Worm (Caenorhabditis elegans) whole organism, early embryonic: Measurements from ENCODE around the gene clc-6.

Source experiments
- B0310.2 ChIP-seq: sonication (generic microtip); optimal IDR thresholded peaks from 2 replicates; lab custom pipeline; 2016; ENCODE audit warnings: mild to moderate bottlenecking, missing genetic modification characterization, missing compliant biosample characterization
- F13C5.2 ChIP-seq: sonication (generic microtip); optimal IDR thresholded peaks from 2 replicates; lab custom pipeline; 2017; ENCODE audit warnings: mild to moderate bottlenecking, missing genetic modification characterization, inconsistent platforms, missing compliant biosample characterization
- aly-1 ChIP-seq: sonication (generic microtip); optimal IDR thresholded peaks from 2 replicates; lab custom pipeline; 2016; ENCODE audit warnings: missing genetic modification characterization, missing compliant biosample characterization
- ama-1 ChIP-seq: fragments of 150-350 bp; optimal IDR thresholded peaks from 2 replicates; lab custom pipeline; 2014
- ceh-13 ChIP-seq: fragments of 200-800 bp; sonication (Bioruptor generic); optimal IDR thresholded peaks from 2 replicates; lab custom pipeline; 2018; ENCODE audit warnings: mild to moderate bottlenecking, missing genetic modification characterization, missing compliant biosample characterization
- ceh-36 ChIP-seq: sonication (generic microtip); optimal IDR thresholded peaks from 2 replicates; lab custom pipeline; 2016; ENCODE audit warnings: missing genetic modification characterization, inconsistent platforms, missing compliant biosample characterization
- ets-7 ChIP-seq: sonication (generic microtip); optimal IDR thresholded peaks from 2 replicates; lab custom pipeline; 2016; ENCODE audit warnings: missing genotype, missing genetic modification characterization, missing compliant biosample characterization
- flt-1 ChIP-seq: fragments of 200-800 bp; sonication (Bioruptor generic); IDR thresholded peaks from 2 replicates; pipeline ENCODE4 v1.3.6; 2022; ENCODE audit warnings: missing genetic modification characterization, missing compliant biosample characterization
- hmbx-1 ChIP-seq: sonication (generic microtip); optimal IDR thresholded peaks from 2 replicates; lab custom pipeline; 2016; ENCODE audit warnings: mild to moderate bottlenecking, missing genetic modification characterization, missing compliant biosample characterization
- hmg-4 ChIP-seq: fragments of 200-800 bp; sonication (Bioruptor generic); optimal IDR thresholded peaks from 2 replicates; lab custom pipeline; 2018; ENCODE audit warnings: mild to moderate bottlenecking, missing genetic modification characterization, missing compliant biosample characterization
- hnd-1 ChIP-seq: sonication (generic microtip); optimal IDR thresholded peaks from 2 replicates; lab custom pipeline; 2016; ENCODE audit warnings: missing genetic modification characterization, missing compliant biosample characterization
- pes-1 ChIP-seq: fragments of 200-800 bp; sonication (Bioruptor generic); IDR thresholded peaks from 2 replicates; pipeline ENCODE4 v1.3.6; 2022; ENCODE audit warnings: missing genetic modification reagents, missing genetic modification characterization, missing compliant biosample characterization
- scrt-1 ChIP-seq: fragments of 200-800 bp; sonication (Bioruptor generic); IDR thresholded peaks from 2 replicates; pipeline ENCODE4 v1.3.6; 2022; ENCODE audit warnings: missing genetic modification characterization, missing compliant biosample characterization
- sea-1 ChIP-seq: fragments of 200-800 bp; sonication (Bioruptor generic); conservative IDR thresholded peaks from 2 replicates; pipeline ENCODE4 v1.3.6; 2022; ENCODE audit warnings: missing genetic modification characterization, missing compliant biosample characterization
- tbx-11 ChIP-seq: fragments of 200-800 bp; sonication (Bioruptor generic); IDR thresholded peaks from 2 replicates; pipeline ENCODE4 v1.3.6; 2022; ENCODE audit warnings: missing genetic modification characterization, missing compliant biosample characterization
- tbx-37 ChIP-seq: fragments of 200-800 bp; sonication (Bioruptor generic); conservative IDR thresholded peaks from 2 replicates; pipeline ENCODE4 v1.3.6; 2022; ENCODE audit warnings: missing genetic modification reagents, missing genetic modification characterization, missing compliant biosample characterization
- tra-4 ChIP-seq: sonication (generic microtip); optimal IDR thresholded peaks from 2 replicates; lab custom pipeline; 2017; ENCODE audit warnings: missing genetic modification characterization, missing compliant biosample characterization

The clc-6 gene

ce11 chrV:11156589-11156988 lies 39.4 kb downstream of the clc-6 start:
- no peak for TF ChIP-seq tbx-37
- no peak for TF ChIP-seq pes-1 (GFP tag; lab: Robert Waterston, UW)
- TF ChIP-seq hmbx-1 (tag; lab: Kevin White, UChicago) = no peak
- no peak for TF ChIP-seq ceh-36 (tag; lab: Kevin White, UChicago)
- TF ChIP-seq sea-1 (GFP tag; lab: Robert Waterston, UW) = no peak
- TF ChIP-seq ama-1 (lab: Kevin White, UChicago) = no peak
- TF ChIP-seq tbx-11 (GFP tag; lab: Robert Waterston, UW) = no peak
- no peak for TF ChIP-seq hmg-4

- no peak for TF ChIP-seq tra-4 (tag; lab: Kevin White, UChicago)
- TF ChIP-seq tbx-37 = no peak
Observed at ce11 chrV:11155553-11155952, 40.5 kb downstream of the clc-6 start, which contains the start of gene srg-38. Gene srg-38 (minus strand): TSS chrV:11155653.

- no peak for TF ChIP-seq flt-1 (GFP tag; lab: Robert Waterston, UW)
Observed at ce11 chrV:11152333-11152732, 43.7 kb downstream of the clc-6 start, which contains the start of gene srg-39. Gene srg-39 (minus strand): TSS chrV:11152433.

- TF ChIP-seq B0310.2 (tag; lab: Kevin White, UChicago) = no peak
- no peak for TF ChIP-seq scrt-1 (GFP tag; lab: Robert Waterston, UW)
- TF ChIP-seq ets-7 (tag; lab: Kevin White, UChicago) = no peak
- TF ChIP-seq sea-1 (GFP tag; lab: Robert Waterston, UW) = no peak
- TF ChIP-seq F13C5.2 (tag; lab: Kevin White, UChicago) = no peak
- TF ChIP-seq tra-4 (tag; lab: Kevin White, UChicago) = no peak
- TF ChIP-seq ceh-13 (GFP tag; lab: Kevin White, UChicago) = no peak
Observed at ce11 chrV:11149405-11149804, 46.6 kb downstream of the clc-6 start, which contains the start of gene T19C4.1. Gene T19C4.1 (plus strand): TSS chrV:11149705.

- no peak for TF ChIP-seq ets-7 (tag; lab: Kevin White, UChicago)
- TF ChIP-seq flt-1 (GFP tag; lab: Robert Waterston, UW) = no peak
- no peak for TF ChIP-seq ceh-36 (tag; lab: Kevin White, UChicago)
- TF ChIP-seq ama-1 (lab: Kevin White, UChicago) = no peak
- TF ChIP-seq tbx-37 = no peak
- TF ChIP-seq F13C5.2 (tag; lab: Kevin White, UChicago) = no peak
- no peak for TF ChIP-seq hnd-1 (tag; lab: Kevin White, UChicago)
- no peak for TF ChIP-seq aly-1 (tag; lab: Kevin White, UChicago)
- TF ChIP-seq pes-1 (GFP tag; lab: Robert Waterston, UW) = no peak
- no peak for TF ChIP-seq scrt-1 (GFP tag; lab: Robert Waterston, UW)
- no peak for TF ChIP-seq hmbx-1 (tag; lab: Kevin White, UChicago)
- TF ChIP-seq tbx-11 (GFP tag; lab: Robert Waterston, UW) = no peak
- TF ChIP-seq sea-1 (GFP tag; lab: Robert Waterston, UW) = no peak
- TF ChIP-seq ceh-13 (GFP tag; lab: Kevin White, UChicago) = no peak
- TF ChIP-seq tra-4 (tag; lab: Kevin White, UChicago) = no peak
- TF ChIP-seq B0310.2 (tag; lab: Kevin White, UChicago) = no peak
- no peak for TF ChIP-seq hmg-4
Observed at ce11 chrV:11148971-11149370, 47.0 kb downstream of the clc-6 start.

- TF ChIP-seq tbx-11 (GFP tag; lab: Robert Waterston, UW) (no peak), F13C5.2 (tag; lab: Kevin White, UChicago) (no peak), hnd-1 (tag; lab: Kevin White, UChicago) (no peak), hmg-4 (no peak), ceh-13 (GFP tag; lab: Kevin White, UChicago) (no peak), aly-1 (tag; lab: Kevin White, UChicago) (no peak), hmbx-1 (tag; lab: Kevin White, UChicago) (no peak), ama-1 (lab: Kevin White, UChicago) (no peak), sea-1 (GFP tag; lab: Robert Waterston, UW) (no peak)
Observed at ce11 chrV:11147780-11148144, 48.2 kb downstream of the clc-6 start.

ce11 chrV:11146958-11147779 lies 48.8 kb downstream of the clc-6 start, which contains the start of the genes T19C4.24 and nlp-33:
Gene T19C4.24 (minus strand): TSS chrV:11147008.
Gene nlp-33 (plus strand): TSS chrV:11147346.
- TF ChIP-seq F13C5.2 (tag; lab: Kevin White, UChicago) (no peak), hmbx-1 (tag; lab: Kevin White, UChicago) (no peak), sea-1 (GFP tag; lab: Robert Waterston, UW) (no peak), flt-1 (GFP tag; lab: Robert Waterston, UW) (no peak), tra-4 (tag; lab: Kevin White, UChicago) (no peak), tbx-11 (GFP tag; lab: Robert Waterston, UW) (no peak), ceh-36 (tag; lab: Kevin White, UChicago) (no peak), aly-1 (tag; lab: Kevin White, UChicago) (no peak), ceh-13 (GFP tag; lab: Kevin White, UChicago) (no peak), ets-7 (tag; lab: Kevin White, UChicago) (no peak), B0310.2 (tag; lab: Kevin White, UChicago) (no peak), ama-1 (lab: Kevin White, UChicago) (no peak), tbx-37 (no peak), hmg-4 (no peak), scrt-1 (GFP tag; lab: Robert Waterston, UW) (no peak), pes-1 (GFP tag; lab: Robert Waterston, UW) (no peak)
